Fruit fly (Drosophila melanogaster) whole organism: ENCODE measurements around the gene Cad74A.

Experiments
- CG8478 ChIP-seq: fragments of >200 bp; optimal IDR thresholded peaks from 2 replicates; lab custom pipeline; 2018; ENCODE audit warnings: inconsistent platforms
- psq ChIP-seq: fragments of >200 bp; optimal IDR thresholded peaks from 2 replicates; lab custom pipeline; 2017

dm6 chr3L:17359225-17359773 is 20.0 kb downstream of the Cad74A start, which contains the start of gene tap:
- TF ChIP-seq CG8478 (no peak), psq (no peak)
